Worm (Caenorhabditis elegans) whole organism, mixed stage, embryonic: ENCODE data around the gene C39D10.8.

Experiments
- ces-1 ChIP-seq: fragments of 150-350 bp; optimal IDR thresholded peaks from 2 replicates; lab custom pipeline; 2014; ENCODE audit warnings: missing biosample characterization, missing genetic modification reagents, missing genetic modification characterization
- nhr-12 ChIP-seq: fragments of 150-350 bp; optimal IDR thresholded peaks from 2 replicates; lab custom pipeline; 2014; ENCODE audit warnings: missing biosample characterization, missing genetic modification characterization
- nhr-76 ChIP-seq: sonication (generic microtip); optimal IDR thresholded peaks from 2 replicates; lab custom pipeline; 2017; ENCODE audit warnings: missing biosample characterization, missing genetic modification characterization
- snpc-4 ChIP-seq: fragments of 150-350 bp; optimal IDR thresholded peaks from 2 replicates; lab custom pipeline; 2014; ENCODE audit warnings: missing biosample characterization, missing genetic modification characterization
- unc-62 ChIP-seq: fragments of 150-350 bp; optimal IDR thresholded peaks from 2 replicates; lab custom pipeline; 2014; ENCODE audit warnings: missing biosample characterization, missing genetic modification reagents, missing genetic modification characterization
- ztf-11 ChIP-seq: fragments of 150-350 bp; optimal IDR thresholded peaks from 2 replicates; lab custom pipeline; 2014; ENCODE audit warnings: missing biosample characterization, missing genetic modification characterization

DNA sequence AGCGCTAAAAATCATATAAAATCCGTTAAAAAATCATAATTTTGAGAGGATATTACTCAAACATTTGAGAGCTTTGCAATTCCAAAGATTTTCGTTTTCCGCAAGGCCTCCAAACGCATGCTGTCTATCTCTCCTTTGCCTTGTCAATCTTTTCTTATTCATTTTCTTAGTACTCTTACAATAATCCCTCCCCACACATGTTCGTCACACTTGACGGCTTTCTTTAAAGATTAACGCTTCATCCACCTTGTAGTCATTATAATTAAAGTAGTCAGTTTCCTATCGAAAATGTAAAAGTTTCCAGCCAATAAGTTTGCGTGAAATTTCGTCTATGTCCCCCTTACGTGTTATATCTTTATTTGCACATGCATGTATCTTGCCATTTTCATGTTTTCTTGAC is 19.4 kb upstream of the C39D10.8 start:
- TF ChIP-seq ztf-11 (tag; lab: Kevin White, UChicago) (no peak), unc-62 (GFP tag; lab: Kevin White, UChicago) (no peak), snpc-4 (tag; lab: Kevin White, UChicago) (no peak), ces-1 (no peak), nhr-12 (tag; lab: Kevin White, UChicago) (no peak), nhr-76 (tag; lab: Kevin White, UChicago) (no peak)
